Worm (Caenorhabditis elegans) whole organism, L1 larva: Measurements from ENCODE around the gene vps-36.

Experiments used
- aly-2 ChIP-seq: fragments of 150-350 bp; optimal IDR thresholded peaks from 2 replicates; lab custom pipeline; 2014; ENCODE audit warnings: missing biosample characterization, missing genetic modification characterization
- ceh-82 ChIP-seq, 3 experiments: fragments of 150-350 bp in 1 of 3; sonication (generic microtip) in 2 of 3; optimal IDR thresholded peaks; 2 replicates each; lab custom pipeline; 2014 to 2017; ENCODE audit warnings: missing biosample characterization in 3 of 3, missing genetic modification characterization in 3 of 3
- fkh-10 ChIP-seq: sonication (generic microtip); optimal IDR thresholded peaks from 2 replicates; lab custom pipeline; 2017; ENCODE audit warnings: missing biosample characterization, missing genetic modification reagents, missing genetic modification characterization
- fos-1 ChIP-seq: fragments of 150-350 bp; optimal IDR thresholded peaks from 2 replicates; lab custom pipeline; 2014; ENCODE audit warnings: missing biosample characterization, missing genetic modification characterization
- grh-1 ChIP-seq: fragments of 200-800 bp; sonication (Bioruptor generic); IDR thresholded peaks from 2 replicates; pipeline ENCODE4 v1.3.6; 2022; ENCODE audit warnings: missing genetic modification reagents, missing genetic modification characterization, missing compliant biosample characterization
- hlh-17 ChIP-seq: fragments of 200-800 bp; sonication (Bioruptor generic); optimal IDR thresholded peaks from 2 replicates; lab custom pipeline; 2018; ENCODE audit warnings: missing genetic modification characterization, mild to moderate bottlenecking, missing compliant biosample characterization, moderate library complexity, borderline replicate concordance
- lin-13 ChIP-seq: fragments of 150-350 bp; optimal IDR thresholded peaks from 2 replicates; lab custom pipeline; 2014; ENCODE audit warnings: missing biosample characterization, missing genetic modification reagents, missing genetic modification characterization
- lin-15B ChIP-seq: fragments of 150-350 bp; sonication (generic microtip); optimal IDR thresholded peaks from 3 replicates; lab custom pipeline; 2014; ENCODE audit warnings: missing biosample characterization, missing genetic modification characterization
- mep-1 ChIP-seq: fragments of 150-350 bp; optimal IDR thresholded peaks from 2 replicates; lab custom pipeline; 2014; ENCODE audit warnings: missing biosample characterization, missing genetic modification characterization
- nhr-90 ChIP-seq: sonication (generic microtip); optimal IDR thresholded peaks from 2 replicates; lab custom pipeline; 2016; ENCODE audit warnings: mild to moderate bottlenecking, missing genetic modification characterization, missing compliant biosample characterization; ENCODE audit not compliant: poor library complexity
- pqm-1 ChIP-seq: sonication (generic microtip); optimal IDR thresholded peaks from 3 replicates; lab custom pipeline; 2017; ENCODE audit warnings: missing biosample characterization, missing genetic modification characterization
- unc-30 ChIP-seq: sonication (generic microtip); optimal IDR thresholded peaks from 2 replicates; lab custom pipeline; 2017; ENCODE audit warnings: missing biosample characterization, missing genetic modification characterization
- unc-62 ChIP-seq: fragments of 150-350 bp; optimal IDR thresholded peaks from 2 replicates; lab custom pipeline; 2014; ENCODE audit warnings: missing biosample characterization, missing genetic modification reagents, missing genetic modification characterization
- zag-1 ChIP-seq: fragments of 150-350 bp; optimal IDR thresholded peaks from 2 replicates; lab custom pipeline; 2014; ENCODE audit warnings: missing biosample characterization, missing genetic modification characterization

- TF ChIP-seq lin-15B (tag; lab: Kevin White, UChicago) (no peak), fkh-10 (GFP tag; lab: Kevin White, UChicago) (no peak), lin-13 (GFP tag; lab: Kevin White, UChicago) (no peak), zag-1 (tag; lab: Kevin White, UChicago) (no peak), nhr-90 (tag; lab: Kevin White, UChicago) (no peak), hlh-17 (GFP tag; lab: Kevin White, UChicago) (no peak), mep-1 (tag; lab: Kevin White, UChicago) (no peak), ceh-82 (tag; optimal IDR thresholded peaks at IDR 0.05; lab: Kevin White, UChicago) (no peak), unc-30 (no peak), aly-2 (tag; lab: Kevin White, UChicago) (no peak), fos-1 (tag; lab: Kevin White, UChicago) (no peak), grh-1 (GFP tag; lab: Robert Waterston, UW) (no peak), pqm-1 (tag; lab: Kevin White, UChicago) (no peak), unc-62 (GFP tag; lab: Kevin White, UChicago) (no peak)
Observed at ce11 chrV:10954832-10955231, 5.6 kb downstream of the vps-36 start, which contains the start of gene F17C11.6.
